Fruit fly (Drosophila melanogaster): ENCODE data around the gene betaNACtes6.
A peak's percentile ranks its signal among the peaks of the same experiment; 100 is the strongest.
"Not testable (repeated sequence)": the region's sequence is repeated elsewhere in the genome, so short reads cannot be mapped to it uniquely, and the experiment has no call there.

The betaNACtes6 gene

DNA sequence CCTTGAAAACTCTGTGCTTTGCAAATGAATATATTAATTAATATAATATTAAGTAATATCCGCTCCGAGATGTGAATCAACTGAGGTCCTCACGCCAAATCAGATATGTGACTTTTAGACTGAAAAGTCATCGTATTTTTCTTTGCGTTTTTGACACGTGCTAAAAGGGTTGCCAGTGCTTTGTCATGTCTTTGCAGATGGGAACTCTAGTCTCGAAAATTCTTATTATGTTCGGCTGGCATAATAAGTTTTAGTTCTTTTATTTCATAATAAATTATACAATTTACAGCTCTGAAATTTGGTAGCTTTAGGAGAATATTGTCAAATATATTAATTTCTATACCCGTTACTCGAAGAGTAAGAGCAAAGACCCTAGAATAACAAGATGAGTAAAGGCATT is at the start of gene betaNACtes6:
Gene betaNACtes6, minus strand, starts transcription at position 101 of the 400 bp plus-strand sequence.
- not testable (repeated sequence) for TF ChIP-seq CG7357 (GFP tag; IDR thresholded peaks at IDR 0.05); Trl (optimal IDR thresholded peaks at IDR 0.05); Trl (GFP tag; optimal IDR thresholded peaks at IDR 0.05); Hmx (GFP tag; optimal IDR thresholded peaks at IDR 0.05)

DNA sequence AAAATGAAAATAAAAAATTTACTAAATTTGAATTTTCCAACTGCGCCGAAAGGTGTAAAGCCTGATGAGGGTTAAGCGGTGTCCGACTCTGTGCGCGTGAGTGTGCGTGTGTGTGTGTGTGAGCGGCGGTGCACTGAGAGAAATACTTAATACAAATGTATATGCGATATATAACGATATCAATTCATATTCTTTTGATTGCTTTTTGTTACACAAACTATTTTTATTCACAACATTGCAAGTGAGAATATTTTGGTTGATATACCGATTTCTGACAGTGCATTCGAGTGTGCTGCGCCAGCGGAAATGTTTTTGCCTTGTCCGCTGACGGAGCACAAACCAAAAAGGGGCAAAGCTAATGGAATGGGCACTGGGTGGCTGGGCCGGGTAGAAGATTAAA is 15.3 kb upstream of the betaNACtes6 start:
- no peak for TF ChIP-seq CG13624 (GFP tag; optimal IDR thresholded peaks at IDR 0.05)
- peak; percentile 27 for TF ChIP-seq Sox102F (GFP tag; optimal IDR thresholded peaks at IDR 0.05)
- no peak for TF ChIP-seq fu2 (GFP tag; optimal IDR thresholded peaks at IDR 0.05)
- TF ChIP-seq CG3407 (GFP tag; optimal IDR thresholded peaks at IDR 0.05), result no peak
- no peak for TF ChIP-seq CG9609 (GFP tag; optimal IDR thresholded peaks at IDR 0.05)
- peak; percentile 8 for TF ChIP-seq CG9817 (tag; optimal IDR thresholded peaks at IDR 0.05)
- TF ChIP-seq CG15514 (GFP tag; optimal IDR thresholded peaks at IDR 0.05), result no peak
- no peak for TF ChIP-seq stc (GFP tag; IDR thresholded peaks at IDR 0.05)
- no peak for TF ChIP-seq CG8290 (GFP tag; optimal IDR thresholded peaks at IDR 0.05)
- peak in 1 of 2 experiments; percentile 58 for TF ChIP-seq CG8290 (tag; optimal IDR thresholded peaks at IDR 0.05)
- no peak for TF ChIP-seq CG30431 (GFP tag; optimal IDR thresholded peaks at IDR 0.05)
- TF ChIP-seq bsh (GFP tag; optimal IDR thresholded peaks at IDR 0.05), result peak in 1 of 2 experiments; percentile 41
- no peak for TF ChIP-seq CG1647 (GFP tag; optimal IDR thresholded peaks at IDR 0.05)
- TF ChIP-seq her (GFP tag; optimal IDR thresholded peaks at IDR 0.05), result no peak
- TF ChIP-seq CG10431 (GFP tag; optimal IDR thresholded peaks at IDR 0.05), result no peak
- no peak for TF ChIP-seq emc (GFP tag; optimal IDR thresholded peaks at IDR 0.05)
- TF ChIP-seq Dp (GFP tag; optimal IDR thresholded peaks at IDR 0.05), result no peak
- no peak for TF ChIP-seq wor (GFP tag; IDR thresholded peaks at IDR 0.05)
- no peak for TF ChIP-seq CG6791 (GFP tag; IDR thresholded peaks at IDR 0.05; ENCODE audit: partially characterized antibody)
- TF ChIP-seq Scr (GFP tag; IDR thresholded peaks at IDR 0.05; ENCODE audit: partially characterized antibody), result no peak
- TF ChIP-seq ssp (GFP tag; IDR thresholded peaks at IDR 0.05), result no peak
- TF ChIP-seq CG11093 (GFP tag; IDR thresholded peaks at IDR 0.05), result no peak
- no peak for TF ChIP-seq twi (tag; optimal IDR thresholded peaks at IDR 0.05)
- TF ChIP-seq CG8924 (tag; optimal IDR thresholded peaks at IDR 0.05), result peak; percentile 4
- TF ChIP-seq CG11560 (tag; IDR thresholded peaks at IDR 0.05), result no peak
- TF ChIP-seq CG14050 (GFP tag; IDR thresholded peaks at IDR 0.05), result no peak
- TF ChIP-seq slbo (GFP tag; IDR thresholded peaks at IDR 0.05), result peak; percentile 38; the same call in 1 of the 2 replicates
- no peak for TF ChIP-seq MTF-1 (GFP tag; optimal IDR thresholded peaks at IDR 0.05; ENCODE audit: borderline replicate concordance)
- no peak for TF ChIP-seq CG2875 (GFP tag; optimal IDR thresholded peaks at IDR 0.05)
- TF ChIP-seq CG17361 (GFP tag; IDR thresholded peaks at IDR 0.05), result no peak
- no peak for TF ChIP-seq NC2β (GFP tag; optimal IDR thresholded peaks at IDR 0.05)
- no peak for TF ChIP-seq CG30403 (GFP tag; optimal IDR thresholded peaks at IDR 0.05)
- TF ChIP-seq CG10209 (GFP tag; optimal IDR thresholded peaks at IDR 0.05), result no peak
- TF ChIP-seq Xrp1 (GFP tag; IDR thresholded peaks at IDR 0.05), result no peak
- no peak for TF ChIP-seq Oli (tag; optimal IDR thresholded peaks at IDR 0.05)
- TF ChIP-seq lab (GFP tag; optimal IDR thresholded peaks at IDR 0.05), result peak; percentile 40
- no peak for TF ChIP-seq aop (GFP tag; IDR thresholded peaks at IDR 0.05)
- TF ChIP-seq Stat92E (GFP tag; optimal IDR thresholded peaks at IDR 0.05), result no peak
- peak; percentile 35 for TF ChIP-seq Blimp-1 (GFP tag; optimal IDR thresholded peaks at IDR 0.05)
- no peak for TF ChIP-seq Myb (GFP tag; optimal IDR thresholded peaks at IDR 0.05)
- TF ChIP-seq CG10267 (tag; optimal IDR thresholded peaks at IDR 0.05), result no peak
- no peak for TF ChIP-seq GATAe (GFP tag; conservative IDR thresholded peaks at IDR 0.05)
- no peak for TF ChIP-seq CG11456 (GFP tag; IDR thresholded peaks at IDR 0.05)
- no peak for TF ChIP-seq Mes4 (GFP tag; optimal IDR thresholded peaks at IDR 0.05)
- no peak for TF ChIP-seq zen2 (GFP tag; IDR thresholded peaks at IDR 0.05; ENCODE audit: partially characterized antibody)
- no peak for TF ChIP-seq inv (GFP tag; IDR thresholded peaks at IDR 0.05; ENCODE audit: partially characterized antibody)

All from whole organism, embryonic.